Fruit fly (Drosophila melanogaster) Kc167 (cell line): ENCODE results near the gene CG17768.

Experiments used
- Myc ChIP-seq: fragments of >200 bp; optimal IDR thresholded peaks from 2 replicates; lab custom pipeline; 2017; ENCODE audit warnings: missing external identifiers
- Sin3A ChIP-seq: fragments of >200 bp; optimal IDR thresholded peaks from 2 replicates; lab custom pipeline; 2018; ENCODE audit warnings: missing external identifiers
- h ChIP-seq: fragments of >200 bp; optimal IDR thresholded peaks from 3 replicates; lab custom pipeline; 2018; ENCODE audit warnings: missing external identifiers
- psq ChIP-seq: fragments of >200 bp; optimal IDR thresholded peaks from 2 replicates; lab custom pipeline; 2017; ENCODE audit warnings: missing external identifiers
- ttk ChIP-seq: sonication (Bioruptor generic); optimal IDR thresholded peaks from 2 replicates; lab custom pipeline; 2017; ENCODE audit warnings: missing external identifiers

DNA sequence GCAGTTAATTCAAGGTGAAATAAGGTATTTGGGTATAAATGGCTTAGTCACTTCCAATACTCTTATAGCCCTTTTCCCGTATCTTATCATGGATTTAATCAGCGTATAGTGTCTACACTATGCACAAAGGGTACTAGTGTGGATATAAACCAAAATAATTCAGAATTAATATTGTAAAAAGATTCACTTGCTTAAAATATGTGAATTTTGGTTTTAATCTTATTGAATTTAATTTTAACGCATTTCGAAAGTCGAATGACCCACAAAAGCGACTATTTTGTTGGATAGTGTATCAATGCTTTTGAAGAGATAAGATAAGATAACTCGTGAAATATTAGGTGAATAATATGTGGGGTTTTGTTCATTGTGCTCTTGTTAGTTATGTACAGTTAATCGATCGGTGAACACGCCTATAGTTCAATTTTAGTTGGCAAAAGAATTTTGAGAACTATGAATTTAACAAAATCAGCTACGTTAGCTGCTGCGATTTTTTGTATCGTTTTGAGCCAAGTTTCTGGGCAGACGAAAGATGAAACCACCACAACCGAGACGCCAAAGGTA is 23.0 kb downstream of the CG17768 start, which contains the start of gene CG5096:
- TF ChIP-seq Myc (lab: Kevin White, UChicago) (no peak), h (lab: Kevin White, UChicago) (no peak), ttk (lab: Kevin White, UChicago) (no peak), Sin3A (lab: Kevin White, UChicago) (no peak), psq (lab: Kevin White, UChicago) (no peak)
